Fruit fly (Drosophila melanogaster) whole organism, embryonic: Measurements from ENCODE around the gene Elo68alpha.

Experiments used
- Atf6 ChIP-seq: fragments of 200-800 bp; sonication (Bioruptor generic); IDR thresholded peaks from 2 replicates; pipeline ENCODE4 v1.3.6; 2022; ENCODE audit warnings: missing biosample characterization, missing genetic modification characterization
- CG11504 ChIP-seq: fragments of 200-800 bp; sonication (Bioruptor generic); optimal IDR thresholded peaks from 3 replicates; lab custom pipeline; 2019; ENCODE audit warnings: missing biosample characterization, mild to moderate bottlenecking, missing genetic modification characterization, moderate library complexity
- CG13296 ChIP-seq: fragments of 200-800 bp; sonication (Bioruptor generic); optimal IDR thresholded peaks from 3 replicates; lab custom pipeline; 2018; ENCODE audit warnings: missing biosample characterization, mild to moderate bottlenecking, missing genetic modification characterization
- CG7839 ChIP-seq: fragments of 200-800 bp; sonication (Bioruptor generic); optimal IDR thresholded peaks from 3 replicates; lab custom pipeline; 2018; ENCODE audit warnings: missing biosample characterization, mild to moderate bottlenecking, missing genetic modification characterization, moderate library complexity
- H15 ChIP-seq: fragments of 200-800 bp; sonication (Bioruptor generic); IDR thresholded peaks from 3 replicates; pipeline ENCODE4 v1.3.6; 2022; ENCODE audit warnings: missing biosample characterization, missing genetic modification characterization
- TFAM ChIP-seq: fragments of 200-800 bp; sonication (Bioruptor generic); optimal IDR thresholded peaks from 2 replicates; lab custom pipeline; 2017; ENCODE audit warnings: missing biosample characterization, missing genetic modification characterization, inconsistent platforms
- Trl ChIP-seq, 3 experiments: fragments of >200 bp in 2 of 3; fragments of 200-800 bp in 1 of 3; sonication (Bioruptor generic) in 1 of 3; optimal IDR thresholded peaks; 2 replicates in 1 of 3; 3 replicates in 2 of 3; lab custom pipeline; 2016 to 2017; ENCODE audit warnings: missing biosample characterization in 1 of 3, missing genetic modification characterization in 1 of 3
- bowl ChIP-seq: fragments of 200-800 bp; sonication (Bioruptor generic); IDR thresholded peaks from 2 replicates; pipeline ENCODE4 v1.3.6; 2022; ENCODE audit warnings: missing biosample characterization, missing genetic modification characterization
- pzg ChIP-seq: fragments of 200-800 bp; sonication (Bioruptor generic); optimal IDR thresholded peaks from 3 replicates; lab custom pipeline; 2018; ENCODE audit warnings: missing biosample characterization, mild to moderate bottlenecking, missing genetic modification characterization, moderate library complexity

DNA sequence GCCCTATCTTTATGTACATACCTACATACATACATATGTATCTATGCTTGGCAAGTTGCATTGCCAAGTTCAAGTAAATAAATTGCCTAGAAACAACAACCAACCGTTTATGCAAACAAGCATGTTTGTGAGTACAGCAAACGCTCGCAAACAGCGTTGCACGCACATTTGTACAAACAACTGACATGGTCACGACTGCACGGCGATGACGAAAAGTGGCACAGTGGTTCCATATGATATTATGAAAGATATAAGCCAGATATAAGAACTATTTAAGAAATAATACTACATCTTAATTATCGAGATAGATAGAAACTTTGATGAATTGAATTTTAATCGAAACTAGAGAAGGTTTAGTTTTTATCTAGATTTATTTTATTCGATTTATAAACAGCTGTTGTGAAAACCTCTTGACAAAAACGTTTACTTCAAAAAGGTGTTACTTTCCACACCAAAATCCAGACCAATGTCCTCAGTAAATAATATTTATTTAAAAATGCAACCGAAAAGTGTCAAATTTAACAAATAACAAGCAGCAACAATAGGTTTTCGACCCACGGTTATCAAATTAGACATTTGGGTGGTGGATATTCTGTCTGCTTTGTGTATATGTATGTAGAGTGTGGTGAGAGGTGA is 12.9 kb downstream of the Elo68alpha start:
- TF ChIP-seq H15 (peak; percentile 49), Trl (optimal IDR thresholded peaks at IDR 0.05; lab: Kevin White, UChicago) (no peak), Trl (GFP tag; optimal IDR thresholded peaks at IDR 0.05; lab: Kevin White, UChicago) (peak; percentile 81), CG7839 (tag; lab: Kevin White, UChicago) (peak; percentile 97), TFAM (GFP tag; lab: Kevin White, UChicago) (no peak), CG13296 (GFP tag; lab: Kevin White, UChicago) (peak; percentile 90), bowl (no peak), CG11504 (tag; lab: Kevin White, UChicago) (peak; percentile 96), pzg (no peak), Atf6 (GFP tag; lab: Robert Waterston, UW) (peak; percentile 83; the same call in 1 of the 2 replicates)
